ENCODE assay signal across 2 worm cellular contexts in genomic region chrIV:4397111-4397510, ce11.
A peak's percentile ranks its signal among the peaks of the same experiment; 100 is the strongest.
TF ChIP-seq lines count a peak whose summit lies in the region.

No protein-coding gene starts in this region.

TF ChIP-seq in whole organism, L2 larva, 48 proteins besides CTCF, POLR2A, EP300 and RAD21 (continued from another document):
- TF ChIP-seq Y55F3AM.14 (GFP tag; optimal IDR thresholded peaks at IDR 0.05; lab: Kevin White, UChicago), result no peak
- TF ChIP-seq elt-1 (tag; optimal IDR thresholded peaks at IDR 0.05; lab: Kevin White, UChicago), result no peak
- no peak for TF ChIP-seq nhr-12 (tag; optimal IDR thresholded peaks at IDR 0.05; lab: Kevin White, UChicago)
- TF ChIP-seq nhr-10 (tag; optimal IDR thresholded peaks at IDR 0.05; lab: Kevin White, UChicago), result no peak
- TF ChIP-seq dmd-4 (tag; optimal IDR thresholded peaks at IDR 0.05; lab: Kevin White, UChicago), result no peak
- no peak for TF ChIP-seq F13H6.1 (tag; optimal IDR thresholded peaks at IDR 0.05; lab: Kevin White, UChicago)
- no peak for TF ChIP-seq nhr-25 (tag; optimal IDR thresholded peaks at IDR 0.05; lab: Kevin White, UChicago)
- TF ChIP-seq lin-39 (tag; optimal IDR thresholded peaks at IDR 0.05; lab: Kevin White, UChicago), result no peak
- no peak for TF ChIP-seq nhr-11 (tag; optimal IDR thresholded peaks at IDR 0.05; lab: Kevin White, UChicago)
- TF ChIP-seq unc-39 (tag; optimal IDR thresholded peaks at IDR 0.05; lab: Kevin White, UChicago), result no peak
- no peak for TF ChIP-seq R02D3.7 (tag; optimal IDR thresholded peaks at IDR 0.05; lab: Kevin White, UChicago)
- no peak for TF ChIP-seq lin-13 (GFP tag; optimal IDR thresholded peaks at IDR 0.05; lab: Kevin White, UChicago)
- peak; percentile 25 for TF ChIP-seq fos-1 (tag; optimal IDR thresholded peaks at IDR 0.05; lab: Kevin White, UChicago)
- no peak for TF ChIP-seq lsy-2 (tag; optimal IDR thresholded peaks at IDR 0.05; lab: Kevin White, UChicago)
- no peak for TF ChIP-seq ama-1 (optimal IDR thresholded peaks at IDR 0.05; lab: Kevin White, UChicago)
TF ChIP-seq in whole organism, L2 larva: peak in this region for 5.

TF ChIP-seq in whole organism, L4 larva, 104 proteins besides CTCF, POLR2A, EP300 and RAD21 (continued from another document):
- TF ChIP-seq ama-1 (optimal IDR thresholded peaks at IDR 0.05; lab: Kevin White, UChicago) (no peak), pha-4 (GFP tag; IDR thresholded peaks at IDR 0.05; lab: Robert Waterston, UW) (no peak), pha-4 (tag; optimal IDR thresholded peaks at IDR 0.05; lab: Kevin White, UChicago) (peak; percentile 47), dve-1 (tag; optimal IDR thresholded peaks at IDR 0.05; lab: Kevin White, UChicago; ENCODE audit: insufficient read depth) (peak; percentile 29), aly-2 (tag; optimal IDR thresholded peaks at IDR 0.05; lab: Kevin White, UChicago) (no peak), hif-1 (tag; optimal IDR thresholded peaks at IDR 0.05; lab: Kevin White, UChicago) (no peak), ceh-82 (tag; optimal IDR thresholded peaks at IDR 0.05; lab: Kevin White, UChicago) (no peak), zag-1 (tag; optimal IDR thresholded peaks at IDR 0.05; lab: Kevin White, UChicago) (no peak), nhr-28 (tag; optimal IDR thresholded peaks at IDR 0.05; lab: Kevin White, UChicago) (no peak), Y5F2A.4 (GFP tag; optimal IDR thresholded peaks at IDR 0.05; lab: Kevin White, UChicago) (no peak), lir-3 (tag; optimal IDR thresholded peaks at IDR 0.05; lab: Kevin White, UChicago) (no peak), nhr-76 (tag; optimal IDR thresholded peaks at IDR 0.05; lab: Kevin White, UChicago) (no peak), pqm-1 (tag; optimal IDR thresholded peaks at IDR 0.05; lab: Kevin White, UChicago) (peak; percentile 18), fos-1 (tag; optimal IDR thresholded peaks at IDR 0.05; lab: Kevin White, UChicago) (no peak), arid-1 (GFP tag; conservative IDR thresholded peaks at IDR 0.05; lab: Robert Waterston, UW) (no peak), mep-1 (tag; optimal IDR thresholded peaks at IDR 0.05; lab: Kevin White, UChicago) (peak; percentile 9)
